Fruit fly (Drosophila melanogaster) whole organism, embryonic: ENCODE data around the gene CG8814.

Source experiments
- Adf1 ChIP-seq: fragments of 200-800 bp; sonication (Bioruptor generic); IDR thresholded peaks from 2 replicates; pipeline ENCODE4 v1.3.6; 2022; ENCODE audit warnings: missing biosample characterization, missing genetic modification characterization
- B-H2 ChIP-seq: fragments of 200-800 bp; sonication (Bioruptor generic); optimal IDR thresholded peaks from 2 replicates; lab custom pipeline; 2018; ENCODE audit warnings: missing biosample characterization, mild to moderate bottlenecking, missing genetic modification characterization
- CG10431 ChIP-seq: fragments of 200-800 bp; sonication (Bioruptor generic); optimal IDR thresholded peaks from 3 replicates; lab custom pipeline; 2018; ENCODE audit warnings: missing biosample characterization, mild to moderate bottlenecking, missing genetic modification characterization
- CG10959 ChIP-seq: fragments of 200-800 bp; sonication (Bioruptor generic); IDR thresholded peaks from 2 replicates; pipeline ENCODE4 v1.3.6; 2022; ENCODE audit warnings: missing biosample characterization, missing genetic modification characterization
- CG11093 ChIP-seq: fragments of 200-800 bp; sonication (Bioruptor generic); IDR thresholded peaks from 3 replicates; pipeline ENCODE4 v1.3.6; 2022; ENCODE audit warnings: missing biosample characterization, missing genetic modification characterization
- CG13624 ChIP-seq: fragments of 200-800 bp; sonication (Bioruptor generic); optimal IDR thresholded peaks from 2 replicates; lab custom pipeline; 2016; ENCODE audit warnings: missing biosample characterization, missing genetic modification characterization
- CG13775 ChIP-seq: fragments of 200-800 bp; sonication (Bioruptor generic); optimal IDR thresholded peaks from 3 replicates; lab custom pipeline; 2017; ENCODE audit warnings: missing biosample characterization, mild to moderate bottlenecking, missing genetic modification characterization
- CG1602 ChIP-seq: fragments of 200-800 bp; sonication (Bioruptor generic); optimal IDR thresholded peaks from 3 replicates; lab custom pipeline; 2016; ENCODE audit warnings: missing biosample characterization, missing genetic modification characterization
- CG17186 ChIP-seq: fragments of 200-800 bp; sonication (Bioruptor generic); optimal IDR thresholded peaks from 3 replicates; lab custom pipeline; 2017; ENCODE audit warnings: missing biosample characterization, missing genetic modification reagents, missing genetic modification characterization
- CG17912 ChIP-seq: fragments of 200-800 bp; sonication (Bioruptor generic); optimal IDR thresholded peaks from 2 replicates; lab custom pipeline; 2018; ENCODE audit warnings: missing biosample characterization, mild to moderate bottlenecking, missing genetic modification characterization
- CG18764 ChIP-seq: fragments of 200-800 bp; sonication (Bioruptor generic); optimal IDR thresholded peaks from 3 replicates; lab custom pipeline; 2016; ENCODE audit warnings: missing biosample characterization, missing genetic modification characterization
- CG3065 ChIP-seq: fragments of 200-800 bp; sonication (Bioruptor generic); optimal IDR thresholded peaks from 2 replicates; lab custom pipeline; 2016; ENCODE audit warnings: missing biosample characterization, missing genetic modification characterization
- CG32772 ChIP-seq: fragments of 200-800 bp; sonication (Bioruptor generic); IDR thresholded peaks from 2 replicates; pipeline ENCODE4 v1.3.6; 2022; ENCODE audit warnings: missing biosample characterization, missing genetic modification characterization
- CG34422 ChIP-seq: fragments of 200-800 bp; sonication (Bioruptor generic); IDR thresholded peaks from 3 replicates; pipeline ENCODE4 v1.3.6; 2022; ENCODE audit warnings: missing biosample characterization, missing genetic modification characterization
- CG4404 ChIP-seq: fragments of 200-800 bp; sonication (Bioruptor generic); IDR thresholded peaks from 2 replicates; pipeline ENCODE4 v1.3.6; 2022; ENCODE audit warnings: missing biosample characterization, missing genetic modification characterization
- CG4424 ChIP-seq: fragments of 200-800 bp; sonication (Bioruptor generic); optimal IDR thresholded peaks from 3 replicates; lab custom pipeline; 2016; ENCODE audit warnings: missing biosample characterization, missing genetic modification characterization
- CG5953 ChIP-seq: fragments of 200-800 bp; sonication (Bioruptor generic); IDR thresholded peaks from 2 replicates; pipeline ENCODE4 v1.3.6; 2022; ENCODE audit warnings: missing biosample characterization, missing genetic modification characterization
- CG6689 ChIP-seq: fragments of 200-800 bp; sonication (Bioruptor generic); IDR thresholded peaks from 2 replicates; pipeline ENCODE4 v1.3.6; 2022; ENCODE audit warnings: missing biosample characterization, missing genetic modification characterization
- CG6813 ChIP-seq: fragments of 200-800 bp; sonication (Bioruptor generic); optimal IDR thresholded peaks from 2 replicates; lab custom pipeline; 2017; ENCODE audit warnings: missing biosample characterization, missing genetic modification characterization, mild to moderate bottlenecking, moderate library complexity, missing genetic modification reagents
- CG8765 ChIP-seq: fragments of 200-800 bp; sonication (Bioruptor generic); IDR thresholded peaks from 2 replicates; pipeline ENCODE4 v1.3.6; 2022; ENCODE audit warnings: missing biosample characterization, missing genetic modification characterization
- CG9215 ChIP-seq: fragments of 200-800 bp; sonication (Bioruptor generic); IDR thresholded peaks from 2 replicates; pipeline ENCODE4 v1.3.6; 2022; ENCODE audit warnings: missing biosample characterization, missing genetic modification characterization
- CrebB ChIP-seq: fragments of 200-800 bp; sonication (Bioruptor generic); optimal IDR thresholded peaks from 3 replicates; lab custom pipeline; 2018; ENCODE audit warnings: missing biosample characterization, mild to moderate bottlenecking, missing genetic modification characterization
- Dbx ChIP-seq: fragments of 200-800 bp; sonication (Bioruptor generic); IDR thresholded peaks from 3 replicates; pipeline ENCODE4 v1.3.6; 2022; ENCODE audit warnings: missing biosample characterization, missing genetic modification characterization
- Doc2 ChIP-seq: fragments of 200-800 bp; sonication (Bioruptor generic); IDR thresholded peaks from 2 replicates; pipeline ENCODE4 v1.3.6; 2022; ENCODE audit warnings: missing biosample characterization, missing genetic modification characterization
- Dp ChIP-seq: fragments of 200-800 bp; sonication (Bioruptor generic); optimal IDR thresholded peaks from 2 replicates; lab custom pipeline; 2018; ENCODE audit warnings: missing biosample characterization, mild to moderate bottlenecking, missing genetic modification characterization, moderate library complexity
- Dref ChIP-seq: fragments of 200-800 bp; sonication (Bioruptor generic); IDR thresholded peaks from 2 replicates; pipeline ENCODE4 v1.3.6; 2022; ENCODE audit warnings: missing biosample characterization, missing genetic modification characterization
- E2f1 ChIP-seq: fragments of 200-800 bp; sonication (Bioruptor generic); IDR thresholded peaks from 2 replicates; pipeline ENCODE4 v1.3.6; 2022; ENCODE audit warnings: missing biosample characterization, missing genetic modification characterization
- Ets65A ChIP-seq: fragments of 200-800 bp; sonication (Bioruptor generic); peaks from one replicate; lab custom pipeline; 2016; ENCODE audit warnings: missing biosample characterization, missing genetic modification characterization
- Hr39 ChIP-seq: fragments of >200 bp; optimal IDR thresholded peaks from 2 replicates; lab custom pipeline; 2017
- Oaz ChIP-seq: fragments of 200-800 bp; sonication (Bioruptor generic); IDR thresholded peaks from 2 replicates; pipeline ENCODE4 v1.3.6; 2022; ENCODE audit warnings: missing biosample characterization, missing genetic modification characterization
- Sox100B ChIP-seq: fragments of 200-800 bp; sonication (Bioruptor generic); optimal IDR thresholded peaks from 3 replicates; lab custom pipeline; 2018; ENCODE audit warnings: missing biosample characterization, mild to moderate bottlenecking, missing genetic modification characterization
- Trl ChIP-seq, 3 experiments: fragments of >200 bp in 2 of 3; fragments of 200-800 bp in 1 of 3; sonication (Bioruptor generic) in 1 of 3; optimal IDR thresholded peaks; 2 replicates in 1 of 3; 3 replicates in 2 of 3; lab custom pipeline; 2016 to 2017; ENCODE audit warnings: missing biosample characterization in 1 of 3, missing genetic modification characterization in 1 of 3
- Xbp1 ChIP-seq: fragments of 200-800 bp; sonication (Bioruptor generic); optimal IDR thresholded peaks from 3 replicates; lab custom pipeline; 2016; ENCODE audit warnings: missing biosample characterization, mild to moderate bottlenecking, missing genetic modification characterization
- az2 ChIP-seq: fragments of 200-800 bp; sonication (Bioruptor generic); optimal IDR thresholded peaks from 3 replicates; lab custom pipeline; 2016; ENCODE audit warnings: missing biosample characterization, missing genetic modification characterization
- cato ChIP-seq: fragments of 200-800 bp; sonication (Bioruptor generic); optimal IDR thresholded peaks from 2 replicates; lab custom pipeline; 2016; ENCODE audit warnings: missing biosample characterization, missing genetic modification characterization, borderline replicate concordance
- chm ChIP-seq: fragments of 200-800 bp; sonication (Bioruptor generic); IDR thresholded peaks from 2 replicates; pipeline ENCODE4 v1.3.6; 2022; ENCODE audit warnings: missing biosample characterization, missing genetic modification characterization
- croc ChIP-seq: fragments of 200-800 bp; sonication (Bioruptor generic); conservative IDR thresholded peaks from 3 replicates; pipeline ENCODE4 v1.3.6; 2022; ENCODE audit warnings: missing biosample characterization, missing genetic modification characterization
- eve ChIP-seq, 2 experiments: fragments of >200 bp; optimal IDR thresholded peaks; 2 replicates each; lab custom pipeline; 2017; ENCODE audit warnings: missing biosample characterization in 2 of 2, missing genetic modification characterization in 2 of 2
- fd102C ChIP-seq: fragments of 200-800 bp; sonication (Bioruptor generic); optimal IDR thresholded peaks from 2 replicates; lab custom pipeline; 2018; ENCODE audit warnings: missing biosample characterization, mild to moderate bottlenecking, missing genetic modification characterization, moderate library complexity
- ftz-f1 ChIP-seq: fragments of 200-800 bp; sonication (Bioruptor generic); optimal IDR thresholded peaks from 2 replicates; lab custom pipeline; 2016; ENCODE audit warnings: missing biosample characterization, missing genetic modification characterization
- gce ChIP-seq: fragments of 200-800 bp; sonication (Bioruptor generic); IDR thresholded peaks from 3 replicates; pipeline ENCODE4 v1.3.6; 2022; ENCODE audit warnings: missing biosample characterization, missing genetic modification characterization
- hb ChIP-seq: fragments of 200-800 bp; sonication (Bioruptor generic); IDR thresholded peaks from 3 replicates; pipeline ENCODE4 v1.3.6; 2022; ENCODE audit warnings: missing biosample characterization, missing genetic modification characterization; ENCODE audit not compliant: partially characterized antibody
- jigr1 ChIP-seq: fragments of 200-800 bp; sonication (Bioruptor generic); IDR thresholded peaks from 3 replicates; pipeline ENCODE4 v1.3.6; 2022; ENCODE audit warnings: missing biosample characterization, missing genetic modification characterization
- lbe ChIP-seq: fragments of 200-800 bp; sonication (Bioruptor generic); optimal IDR thresholded peaks from 2 replicates; lab custom pipeline; 2016; ENCODE audit warnings: missing biosample characterization, mild to moderate bottlenecking, missing genetic modification characterization
- mirr ChIP-seq: fragments of 200-800 bp; sonication (Bioruptor generic); optimal IDR thresholded peaks from 3 replicates; lab custom pipeline; 2018; ENCODE audit warnings: missing biosample characterization, mild to moderate bottlenecking, missing genetic modification characterization
- nerfin-2 ChIP-seq: fragments of 200-800 bp; sonication (Bioruptor generic); IDR thresholded peaks from 2 replicates; pipeline ENCODE4 v1.3.6; 2022; ENCODE audit warnings: missing biosample characterization, missing genetic modification characterization; ENCODE audit not compliant: partially characterized antibody
- pho ChIP-seq: fragments of 200-800 bp; sonication (Bioruptor generic); optimal IDR thresholded peaks from 2 replicates; lab custom pipeline; 2016; ENCODE audit warnings: missing biosample characterization, missing genetic modification characterization
- scrt ChIP-seq: fragments of 200-800 bp; sonication (Bioruptor generic); optimal IDR thresholded peaks from 2 replicates; lab custom pipeline; 2018; ENCODE audit warnings: missing biosample characterization, mild to moderate bottlenecking, missing genetic modification characterization, moderate library complexity
- slou ChIP-seq: fragments of 200-800 bp; sonication (Bioruptor generic); optimal IDR thresholded peaks from 3 replicates; lab custom pipeline; 2016; ENCODE audit warnings: missing biosample characterization, missing genetic modification characterization
- stwl ChIP-seq: fragments of 200-800 bp; sonication (Bioruptor generic); optimal IDR thresholded peaks from 3 replicates; lab custom pipeline; 2018; ENCODE audit warnings: missing biosample characterization, mild to moderate bottlenecking, missing genetic modification characterization, moderate library complexity
- tgo ChIP-seq: fragments of 200-800 bp; sonication (Bioruptor generic); IDR thresholded peaks from 3 replicates; pipeline ENCODE4 v1.3.6; 2022; ENCODE audit warnings: missing biosample characterization, missing genetic modification characterization
- vvl ChIP-seq: fragments of 200-800 bp; sonication (Bioruptor generic); IDR thresholded peaks from 2 replicates; pipeline ENCODE4 v1.3.6; 2022; ENCODE audit warnings: missing biosample characterization, missing genetic modification characterization

CG8814 gene

DNA sequence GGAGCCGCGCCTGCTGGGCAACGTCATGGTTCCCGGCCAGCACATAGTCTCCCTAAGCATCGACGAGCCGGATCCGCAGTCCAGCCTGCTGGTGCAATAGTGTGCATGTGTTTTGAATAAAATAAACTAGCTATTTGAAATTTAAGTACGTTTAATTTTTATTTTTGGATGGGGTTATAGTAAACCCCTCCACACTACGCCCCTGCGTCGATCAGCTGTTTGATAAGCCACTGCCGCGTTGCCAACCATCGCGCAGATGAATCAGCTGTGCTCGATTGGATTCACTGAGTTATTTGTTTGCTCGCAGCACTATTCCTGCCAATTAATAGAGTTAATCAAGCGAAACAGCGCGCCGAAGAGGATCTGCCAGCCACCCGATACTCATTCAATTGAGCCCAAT is 4.2 kb downstream of the CG8814 start, which contains the start of gene RabGGTb:
TSS of gene RabGGTb (plus strand) at position 254 of the 400 bp plus-strand sequence.
- TF ChIP-seq Oaz, result no peak
- no peak for TF ChIP-seq CG3065
- peak; percentile 16 for TF ChIP-seq CG1602 (GFP tag; lab: Kevin White, UChicago)
- no peak for TF ChIP-seq nerfin-2 (GFP tag; lab: Robert Waterston, UW)
- no peak for TF ChIP-seq cato (GFP tag; lab: Kevin White, UChicago)
- peak; percentile 87 for TF ChIP-seq chm (GFP tag; lab: Robert Waterston, UW)
- peak; percentile 68 for TF ChIP-seq CG13624 (GFP tag; lab: Kevin White, UChicago)
- peak; percentile 82 for TF ChIP-seq vvl
- TF ChIP-seq CG10431 (GFP tag; lab: Kevin White, UChicago), result no peak
- no peak for TF ChIP-seq lbe
- TF ChIP-seq CG6689 (GFP tag; lab: Robert Waterston, UW), result peak; percentile 45; the same call in 1 of the 2 replicates
- peak; percentile 81 for TF ChIP-seq Dbx
- TF ChIP-seq Sox100B (GFP tag; lab: Kevin White, UChicago), result no peak
- TF ChIP-seq eve (GFP tag; optimal IDR thresholded peaks at IDR 0.05; lab: Kevin White, UChicago), result no peak
- TF ChIP-seq Hr39, result no peak
- peak; percentile 40 for TF ChIP-seq CrebB (tag; lab: Kevin White, UChicago)
- TF ChIP-seq Xbp1 (GFP tag; lab: Kevin White, UChicago), result peak; percentile 56
- no peak for TF ChIP-seq fd102C (GFP tag; lab: Kevin White, UChicago)
- peak; percentile 50; the same call in 1 of the 3 replicates for TF ChIP-seq CG11093
- TF ChIP-seq CG13775 (GFP tag; lab: Kevin White, UChicago), result peak; percentile 29
- TF ChIP-seq CG4424 (GFP tag; lab: Kevin White, UChicago), result peak; percentile 58
- no peak for TF ChIP-seq jigr1 (GFP tag; lab: Robert Waterston, UW)
- TF ChIP-seq Dref (GFP tag; lab: Robert Waterston, UW), result peak; percentile 41
- TF ChIP-seq hb (GFP tag; lab: Robert Waterston, UW), result no peak
- TF ChIP-seq CG4404 (GFP tag; lab: Robert Waterston, UW), result peak; percentile 59; the same call in 1 of the 2 replicates
- peak; percentile 41; the same call in 1 of the 2 replicates for TF ChIP-seq CG32772 (GFP tag; lab: Robert Waterston, UW)
- TF ChIP-seq CG8765 (GFP tag; lab: Robert Waterston, UW), result peak; percentile 46
- peak; percentile 36 for TF ChIP-seq mirr (GFP tag; lab: Kevin White, UChicago)
- TF ChIP-seq pho (GFP tag; lab: Kevin White, UChicago), result peak; percentile 57
- peak; percentile 41 for TF ChIP-seq scrt (GFP tag; lab: Kevin White, UChicago)
- no peak for TF ChIP-seq Trl (optimal IDR thresholded peaks at IDR 0.05; lab: Kevin White, UChicago)
- peak; percentile 35 for TF ChIP-seq Trl (GFP tag; optimal IDR thresholded peaks at IDR 0.05; lab: Kevin White, UChicago)
- TF ChIP-seq CG5953, result no peak; the same call in 1 of the 2 replicates
- TF ChIP-seq CG18764 (GFP tag; lab: Kevin White, UChicago), result no peak
- no peak for TF ChIP-seq stwl
- peak; percentile 54; the same call in 1 of the 3 replicates for TF ChIP-seq gce (GFP tag; lab: Robert Waterston, UW)
- TF ChIP-seq CG17912 (GFP tag; lab: Kevin White, UChicago), result no peak
- TF ChIP-seq CG10959 (GFP tag; lab: Robert Waterston, UW), result 0 out of 2 replicates have a peak, but pooled peaks have one; percentile 41
- TF ChIP-seq croc (GFP tag; lab: Robert Waterston, UW), result no peak; the same call in 2 of the 3 replicates
- peak; percentile 39 for TF ChIP-seq CG17186 (GFP tag; lab: Kevin White, UChicago)
- peak; percentile 34 for TF ChIP-seq ftz-f1 (GFP tag; lab: Kevin White, UChicago)
- TF ChIP-seq az2, result peak; percentile 41
- TF ChIP-seq CG34422 (GFP tag; lab: Robert Waterston, UW), result peak; percentile 85
- TF ChIP-seq B-H2 (GFP tag; lab: Kevin White, UChicago), result peak; percentile 65
- peak; percentile 64 for TF ChIP-seq CG9215
- no peak for TF ChIP-seq slou (GFP tag; lab: Kevin White, UChicago)
- TF ChIP-seq Doc2 (GFP tag; lab: Robert Waterston, UW), result no peak
- peak; percentile 75 for TF ChIP-seq tgo (GFP tag; lab: Robert Waterston, UW)
- peak; percentile 54; the same call in 1 of the 2 replicates for TF ChIP-seq Adf1 (GFP tag; lab: Robert Waterston, UW)
- peak; percentile 63 for TF ChIP-seq E2f1 (GFP tag; lab: Robert Waterston, UW)
- TF ChIP-seq Dp (GFP tag; lab: Kevin White, UChicago), result no peak
- TF ChIP-seq CG6813, result no peak
- TF ChIP-seq Ets65A (GFP tag; lab: Kevin White, UChicago), result peak; percentile 77
